Fruit fly (Drosophila melanogaster) whole organism, embryonic: ENCODE results near the gene Ac13E.

Source experiments
- Abd-B ChIP-seq: fragments of 200-800 bp; sonication (Bioruptor generic); optimal IDR thresholded peaks from 2 replicates; lab custom pipeline; 2018; ENCODE audit warnings: missing biosample characterization, mild to moderate bottlenecking, missing genetic modification characterization, moderate library complexity
- Aef1 ChIP-seq: fragments of 200-800 bp; sonication (Bioruptor generic); IDR thresholded peaks from 3 replicates; pipeline ENCODE4 v1.3.6; 2022; ENCODE audit warnings: missing biosample characterization, missing genetic modification characterization
- Asciz ChIP-seq: fragments of 200-800 bp; sonication (Bioruptor generic); optimal IDR thresholded peaks from 2 replicates; lab custom pipeline; 2017; ENCODE audit warnings: missing biosample characterization, mild to moderate bottlenecking, missing genetic modification characterization, missing genetic modification reagents
- Atf-2 ChIP-seq: fragments of 200-800 bp; sonication (Bioruptor generic); optimal IDR thresholded peaks from 2 replicates; lab custom pipeline; 2016; ENCODE audit warnings: missing biosample characterization, missing genetic modification characterization
- B-H2 ChIP-seq: fragments of 200-800 bp; sonication (Bioruptor generic); optimal IDR thresholded peaks from 2 replicates; lab custom pipeline; 2018; ENCODE audit warnings: missing biosample characterization, mild to moderate bottlenecking, missing genetic modification characterization
- CG10274 ChIP-seq: fragments of 200-800 bp; sonication (Bioruptor generic); optimal IDR thresholded peaks from 3 replicates; lab custom pipeline; 2017; ENCODE audit warnings: missing biosample characterization, mild to moderate bottlenecking, missing genetic modification characterization
- CG11696 ChIP-seq: fragments of 200-800 bp; sonication (Bioruptor generic); IDR thresholded peaks from 2 replicates; pipeline ENCODE4 v1.3.6; 2022; ENCODE audit warnings: missing biosample characterization, missing genetic modification characterization
- CG14667 ChIP-seq: fragments of 200-800 bp; sonication (Bioruptor generic); IDR thresholded peaks from 2 replicates; pipeline ENCODE4 v1.3.6; 2022; ENCODE audit warnings: missing biosample characterization, missing genetic modification characterization
- CG17186 ChIP-seq: fragments of 200-800 bp; sonication (Bioruptor generic); optimal IDR thresholded peaks from 3 replicates; lab custom pipeline; 2017; ENCODE audit warnings: missing biosample characterization, missing genetic modification reagents, missing genetic modification characterization
- CG3065 ChIP-seq: fragments of 200-800 bp; sonication (Bioruptor generic); optimal IDR thresholded peaks from 2 replicates; lab custom pipeline; 2016; ENCODE audit warnings: missing biosample characterization, missing genetic modification characterization
- CG31224 ChIP-seq: fragments of 200-800 bp; sonication (Bioruptor generic); IDR thresholded peaks from 2 replicates; pipeline ENCODE4 v1.3.6; 2022; ENCODE audit warnings: missing biosample characterization, missing genetic modification characterization
- CG4328 ChIP-seq: fragments of 200-800 bp; sonication (Bioruptor generic); optimal IDR thresholded peaks from 3 replicates; lab custom pipeline; 2017; ENCODE audit warnings: missing biosample characterization, missing genetic modification reagents, missing genetic modification characterization
- CG4424 ChIP-seq: fragments of 200-800 bp; sonication (Bioruptor generic); optimal IDR thresholded peaks from 3 replicates; lab custom pipeline; 2016; ENCODE audit warnings: missing biosample characterization, missing genetic modification characterization
- CG6854 ChIP-seq: fragments of 200-800 bp; sonication (Bioruptor generic); optimal IDR thresholded peaks from 3 replicates; lab custom pipeline; 2017; ENCODE audit warnings: missing biosample characterization, mild to moderate bottlenecking, missing genetic modification characterization
- CG7357 ChIP-seq: fragments of 200-800 bp; sonication (Bioruptor generic); IDR thresholded peaks from 3 replicates; pipeline ENCODE4 v1.3.6; 2022; ENCODE audit warnings: missing biosample characterization, missing genetic modification characterization
- CG9932 ChIP-seq: fragments of 200-800 bp; sonication (Bioruptor generic); IDR thresholded peaks from 2 replicates; pipeline ENCODE4 v1.3.6; 2022; ENCODE audit warnings: missing biosample characterization, missing genetic modification characterization
- CHES-1-like ChIP-seq: fragments of 200-800 bp; sonication (Bioruptor generic); optimal IDR thresholded peaks from 2 replicates; lab custom pipeline; 2016; ENCODE audit warnings: missing biosample characterization, missing genetic modification characterization
- D19A ChIP-seq: fragments of 200-800 bp; optimal IDR thresholded peaks from 3 replicates; lab custom pipeline; 2019; ENCODE audit warnings: missing biosample characterization, mild to moderate bottlenecking, missing genetic modification characterization, moderate library complexity
- Dip2 ChIP-seq: fragments of 200-800 bp; sonication (Bioruptor generic); IDR thresholded peaks from 2 replicates; pipeline ENCODE4 v1.3.6; 2022; ENCODE audit warnings: missing biosample characterization, missing genetic modification characterization
- Gug ChIP-seq: fragments of 200-800 bp; sonication (Bioruptor generic); IDR thresholded peaks from 4 replicates; pipeline ENCODE4 v1.3.6; 2022; ENCODE audit warnings: missing biosample characterization, missing genetic modification characterization
- HHEX ChIP-seq: fragments of 200-800 bp; sonication (Bioruptor generic); optimal IDR thresholded peaks from 3 replicates; lab custom pipeline; 2017; ENCODE audit warnings: missing biosample characterization, mild to moderate bottlenecking, missing genetic modification characterization, missing genetic modification reagents
- HLH4C ChIP-seq: fragments of 200-800 bp; sonication (Bioruptor generic); IDR thresholded peaks from 3 replicates; pipeline ENCODE4 v1.3.6; 2022; ENCODE audit warnings: missing biosample characterization, missing genetic modification characterization; ENCODE audit not compliant: partially characterized antibody
- Hey ChIP-seq: fragments of 200-800 bp; sonication (Bioruptor generic); optimal IDR thresholded peaks from 3 replicates; lab custom pipeline; 2018; ENCODE audit warnings: missing biosample characterization, mild to moderate bottlenecking, missing genetic modification characterization
- HmgD ChIP-seq: fragments of 200-800 bp; sonication (Bioruptor generic); optimal IDR thresholded peaks from 3 replicates; lab custom pipeline; 2016; ENCODE audit warnings: missing biosample characterization, missing genetic modification characterization
- Mad ChIP-seq: fragments of 200-800 bp; sonication (Bioruptor generic); optimal IDR thresholded peaks from 2 replicates; lab custom pipeline; 2016; ENCODE audit warnings: missing biosample characterization, missing genetic modification characterization
- Med ChIP-seq: fragments of 200-800 bp; sonication (Bioruptor generic); peaks from one replicate; lab custom pipeline; 2016; ENCODE audit warnings: missing biosample characterization, missing genetic modification characterization, mild to moderate bottlenecking, inconsistent platforms, moderate library complexity
- NC2α ChIP-seq: fragments of 200-800 bp; sonication (Bioruptor generic); optimal IDR thresholded peaks from 2 replicates; lab custom pipeline; 2016; ENCODE audit warnings: missing biosample characterization, missing genetic modification characterization
- Oaz ChIP-seq: fragments of 200-800 bp; sonication (Bioruptor generic); IDR thresholded peaks from 2 replicates; pipeline ENCODE4 v1.3.6; 2022; ENCODE audit warnings: missing biosample characterization, missing genetic modification characterization
- Opbp ChIP-seq: fragments of 200-800 bp; sonication (Bioruptor generic); IDR thresholded peaks from 3 replicates; pipeline ENCODE4 v1.3.6; 2022; ENCODE audit warnings: missing biosample characterization, missing genetic modification characterization; ENCODE audit not compliant: partially characterized antibody
- Ssrp ChIP-seq: fragments of 200-800 bp; sonication (Bioruptor generic); optimal IDR thresholded peaks from 2 replicates; lab custom pipeline; 2018; ENCODE audit warnings: missing biosample characterization, mild to moderate bottlenecking, missing genetic modification characterization, moderate library complexity
- TFAM ChIP-seq: fragments of 200-800 bp; sonication (Bioruptor generic); optimal IDR thresholded peaks from 2 replicates; lab custom pipeline; 2017; ENCODE audit warnings: missing biosample characterization, missing genetic modification characterization, inconsistent platforms
- Xrp1 ChIP-seq: fragments of 200-800 bp; sonication (Bioruptor generic); IDR thresholded peaks from 2 replicates; pipeline ENCODE4 v1.3.6; 2022; ENCODE audit warnings: missing biosample characterization, missing genetic modification characterization
- YL-1 ChIP-seq: fragments of 200-800 bp; sonication (Bioruptor generic); optimal IDR thresholded peaks from 3 replicates; lab custom pipeline; 2017; ENCODE audit warnings: missing biosample characterization, mild to moderate bottlenecking, missing genetic modification characterization
- ara ChIP-seq: fragments of 200-800 bp; sonication (Bioruptor generic); IDR thresholded peaks from 2 replicates; pipeline ENCODE4 v1.3.6; 2022; ENCODE audit warnings: missing biosample characterization, missing genetic modification characterization
- br ChIP-seq: fragments of >200 bp; optimal IDR thresholded peaks from 2 replicates; lab custom pipeline; 2017
- cg ChIP-seq: fragments of 200-800 bp; sonication (Bioruptor generic); optimal IDR thresholded peaks from 3 replicates; lab custom pipeline; 2019; ENCODE audit warnings: missing biosample characterization, mild to moderate bottlenecking, missing genetic modification characterization, moderate library complexity
- ci ChIP-seq: fragments of 200-800 bp; sonication (Bioruptor generic); IDR thresholded peaks from 3 replicates; pipeline ENCODE4 v1.3.6; 2022; ENCODE audit warnings: missing biosample characterization, missing genetic modification characterization
- dm ChIP-seq: fragments of 200-800 bp; sonication (Bioruptor generic); optimal IDR thresholded peaks from 3 replicates; lab custom pipeline; 2016; ENCODE audit warnings: missing biosample characterization, missing genetic modification characterization
- ems ChIP-seq: fragments of 200-800 bp; sonication (Bioruptor generic); optimal IDR thresholded peaks from 3 replicates; lab custom pipeline; 2016; ENCODE audit warnings: missing biosample characterization, missing genetic modification characterization
- fd102C ChIP-seq: fragments of 200-800 bp; sonication (Bioruptor generic); optimal IDR thresholded peaks from 2 replicates; lab custom pipeline; 2018; ENCODE audit warnings: missing biosample characterization, mild to moderate bottlenecking, missing genetic modification characterization, moderate library complexity
- grau ChIP-seq: fragments of 200-800 bp; optimal IDR thresholded peaks from 3 replicates; lab custom pipeline; 2019; ENCODE audit warnings: missing biosample characterization, mild to moderate bottlenecking, missing genetic modification characterization, moderate library complexity
- ind ChIP-seq: fragments of 200-800 bp; sonication (Bioruptor generic); optimal IDR thresholded peaks from 3 replicates; lab custom pipeline; 2016; ENCODE audit warnings: missing biosample characterization, missing genetic modification characterization
- inv ChIP-seq: fragments of 200-800 bp; sonication (Bioruptor generic); IDR thresholded peaks from 2 replicates; pipeline ENCODE4 v1.3.6; 2022; ENCODE audit warnings: missing biosample characterization, missing genetic modification characterization; ENCODE audit not compliant: partially characterized antibody
- org-1 ChIP-seq: fragments of 200-800 bp; sonication (Bioruptor generic); optimal IDR thresholded peaks from 2 replicates; lab custom pipeline; 2017; ENCODE audit warnings: missing biosample characterization, missing genetic modification characterization
- peb ChIP-seq: fragments of 200-800 bp; sonication (Bioruptor generic); IDR thresholded peaks from 2 replicates; pipeline ENCODE4 v1.3.6; 2022; ENCODE audit warnings: missing biosample characterization, missing genetic modification characterization
- pzg ChIP-seq: fragments of 200-800 bp; sonication (Bioruptor generic); optimal IDR thresholded peaks from 3 replicates; lab custom pipeline; 2018; ENCODE audit warnings: missing biosample characterization, mild to moderate bottlenecking, missing genetic modification characterization, moderate library complexity
- sim ChIP-seq: fragments of 200-800 bp; sonication (Bioruptor generic); IDR thresholded peaks from 2 replicates; pipeline ENCODE4 v1.3.6; 2022; ENCODE audit warnings: missing biosample characterization, missing genetic modification characterization
- trem ChIP-seq: fragments of 200-800 bp; optimal IDR thresholded peaks from 3 replicates; lab custom pipeline; 2019; ENCODE audit warnings: missing biosample characterization, mild to moderate bottlenecking, missing genetic modification characterization, moderate library complexity
- twi ChIP-seq: fragments of 200-800 bp; optimal IDR thresholded peaks from 2 replicates; lab custom pipeline; 2019; ENCODE audit warnings: missing biosample characterization, mild to moderate bottlenecking, missing genetic modification characterization, moderate library complexity
- zf30C ChIP-seq: fragments of 200-800 bp; sonication (Bioruptor generic); optimal IDR thresholded peaks from 3 replicates; lab custom pipeline; 2018; ENCODE audit warnings: missing biosample characterization, mild to moderate bottlenecking, missing genetic modification characterization
- zfh1 ChIP-seq: fragments of 200-800 bp; sonication (Bioruptor generic); IDR thresholded peaks from 3 replicates; pipeline ENCODE4 v1.3.6; 2022; ENCODE audit warnings: missing biosample characterization, missing genetic modification characterization
- zfh2 ChIP-seq: fragments of 200-800 bp; sonication (Bioruptor generic); optimal IDR thresholded peaks from 2 replicates; lab custom pipeline; 2016; ENCODE audit warnings: missing biosample characterization, missing genetic modification characterization

Ac13E gene

DNA sequence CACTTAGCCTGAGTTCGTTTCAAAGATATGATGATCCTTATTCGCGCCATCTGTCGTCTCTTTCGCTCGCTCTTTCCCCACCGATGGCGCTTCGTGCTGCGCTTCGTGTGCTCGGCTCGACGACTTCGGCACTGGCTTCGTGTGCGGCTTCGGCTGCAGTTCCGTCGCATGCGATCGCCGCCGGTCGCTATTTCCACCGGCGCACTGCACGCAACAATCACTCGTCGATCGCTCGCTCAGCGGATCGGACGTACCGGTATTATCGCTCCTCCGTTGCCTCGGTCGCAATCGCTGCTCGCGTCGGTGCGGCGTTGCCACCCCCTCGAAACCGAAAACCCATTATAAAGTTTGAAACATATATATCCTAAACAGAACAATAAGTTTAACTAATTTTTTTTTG lies 55.3 kb downstream of the Ac13E start (continued):
- TF ChIP-seq ara (GFP tag; lab: Robert Waterston, UW) (peak; percentile 60), ci (GFP tag; lab: Robert Waterston, UW) (peak; percentile 80), HHEX (GFP tag; lab: Kevin White, UChicago) (peak; percentile 1), CG6854 (GFP tag; lab: Kevin White, UChicago) (no peak), grau (tag; lab: Kevin White, UChicago) (peak; percentile 11), fd102C (GFP tag; lab: Kevin White, UChicago) (peak; percentile 6), Mad (GFP tag; lab: Kevin White, UChicago) (no peak), CG7357 (0 out of 3 replicates have a peak, but pooled peaks have one; percentile 17), peb (no peak), TFAM (GFP tag; lab: Kevin White, UChicago) (no peak), Ssrp (tag; lab: Kevin White, UChicago) (no peak), CG10274 (GFP tag; lab: Kevin White, UChicago) (no peak), NC2α (GFP tag; lab: Kevin White, UChicago) (peak; percentile 9), CHES-1-like (GFP tag; lab: Kevin White, UChicago) (no peak), Xrp1 (GFP tag; lab: Robert Waterston, UW) (peak; percentile 45; the same call in 1 of the 2 replicates), Oaz (GFP tag; lab: Robert Waterston, UW) (no peak), Asciz (no peak), org-1 (GFP tag; lab: Kevin White, UChicago) (no peak), HmgD (GFP tag; lab: Kevin White, UChicago) (no peak), Opbp (GFP tag; lab: Robert Waterston, UW) (peak; percentile 53; the same call in 1 of the 3 replicates), CG14667 (no peak), cg (no peak), CG4424 (GFP tag; lab: Kevin White, UChicago) (no peak), zfh1 (GFP tag; lab: Robert Waterston, UW) (peak; percentile 49; the same call in 1 of the 3 replicates), trem (peak; percentile 11), pzg (GFP tag; lab: Kevin White, UChicago) (no peak), inv (GFP tag; lab: Robert Waterston, UW) (no peak), Gug (GFP tag; lab: Robert Waterston, UW) (no peak), CG11696 (GFP tag; lab: Robert Waterston, UW) (0 out of 2 replicates have a peak, but pooled peaks have one; percentile 20), Abd-B (GFP tag; lab: Kevin White, UChicago) (no peak), CG31224 (GFP tag; lab: Robert Waterston, UW) (no peak), twi (tag; lab: Kevin White, UChicago) (peak; percentile 44), sim (GFP tag; lab: Robert Waterston, UW) (peak; percentile 40; the same call in 1 of the 2 replicates), Hey (tag; lab: Kevin White, UChicago) (no peak), CG4328 (no peak), zfh2 (GFP tag; lab: Kevin White, UChicago) (no peak), CG17186 (no peak), Atf-2 (GFP tag; lab: Kevin White, UChicago) (no peak), zf30C (GFP tag; lab: Kevin White, UChicago) (peak; percentile 1), Med (GFP tag; lab: Kevin White, UChicago) (peak; percentile 85), B-H2 (GFP tag; lab: Kevin White, UChicago) (no peak), CG9932 (GFP tag; lab: Robert Waterston, UW) (no peak), YL-1 (GFP tag; lab: Kevin White, UChicago) (no peak), ind (GFP tag; lab: Kevin White, UChicago) (no peak), HLH4C (GFP tag; lab: Robert Waterston, UW) (no peak), br (lab: Kevin White, UChicago) (no peak), Aef1 (GFP tag; lab: Robert Waterston, UW) (no peak), ems (peak; percentile 20), dm (GFP tag; lab: Kevin White, UChicago) (peak; percentile 6), CG3065 (no peak), D19A (tag; lab: Kevin White, UChicago) (peak; percentile 12), Dip2 (GFP tag; lab: Robert Waterston, UW) (no peak)
